Fruit fly (Drosophila melanogaster): ENCODE results near the gene mrn.
A peak's percentile ranks its signal among the peaks of the same experiment; 100 is the strongest.

- no peak for TF ChIP-seq cnc (optimal IDR thresholded peaks at IDR 0.05)
- no peak for TF ChIP-seq cic (GFP tag; optimal IDR thresholded peaks at IDR 0.05)
- no peak for TF ChIP-seq CG7101 (tag; optimal IDR thresholded peaks at IDR 0.05)
- TF ChIP-seq kay (GFP tag; ENCODE audit: borderline replicate concordance), result peak; percentile 78
- TF ChIP-seq CG11617 (GFP tag; optimal IDR thresholded peaks at IDR 0.05), result no peak
- TF ChIP-seq bab1 (GFP tag; optimal IDR thresholded peaks at IDR 0.05), result no peak
- TF ChIP-seq Mnt (GFP tag; optimal IDR thresholded peaks at IDR 0.05), result no peak
- TF ChIP-seq Clk (GFP tag; optimal IDR thresholded peaks at IDR 0.05), result no peak
- no peak for TF ChIP-seq toe (GFP tag; optimal IDR thresholded peaks at IDR 0.05)
- TF ChIP-seq CG5204 (GFP tag; optimal IDR thresholded peaks at IDR 0.05), result no peak
Measured at dm6 chr3L:15597037-15597785, 16.9 kb upstream of the mrn start.

Data from whole organism, adult.